Fruit fly (Drosophila melanogaster) whole organism, embryonic: ENCODE measurements around the gene CG43680.
A peak's percentile ranks its signal among the peaks of the same experiment; 100 is the strongest.

Experiments used
- ATbp ChIP-seq: fragments of 200-800 bp; sonication (Bioruptor generic); optimal IDR thresholded peaks from 2 replicates; lab custom pipeline; 2017; ENCODE audit warnings: missing biosample characterization, mild to moderate bottlenecking, missing genetic modification characterization, missing genetic modification reagents
- Antp ChIP-seq: fragments of 200-800 bp; sonication (Bioruptor generic); optimal IDR thresholded peaks from 3 replicates; lab custom pipeline; 2016; ENCODE audit warnings: missing biosample characterization, missing genetic modification characterization
- Blimp-1 ChIP-seq: fragments of 200-800 bp; sonication (Bioruptor generic); optimal IDR thresholded peaks from 3 replicates; lab custom pipeline; 2018; ENCODE audit warnings: missing biosample characterization, missing genetic modification characterization, mild to moderate bottlenecking, moderate library complexity, missing genetic modification reagents
- CG10979 ChIP-seq: fragments of 200-800 bp; sonication (Bioruptor generic); optimal IDR thresholded peaks from 2 replicates; lab custom pipeline; 2018; ENCODE audit warnings: missing biosample characterization, mild to moderate bottlenecking, missing genetic modification characterization, moderate library complexity
- CG11456 ChIP-seq: fragments of 200-800 bp; sonication (Bioruptor generic); IDR thresholded peaks from 3 replicates; pipeline ENCODE4 v1.3.6; 2022; ENCODE audit warnings: missing biosample characterization, missing genetic modification characterization
- CG11723 ChIP-seq: fragments of 200-800 bp; sonication (Bioruptor generic); optimal IDR thresholded peaks from 2 replicates; lab custom pipeline; 2017; ENCODE audit warnings: missing biosample characterization, mild to moderate bottlenecking, missing genetic modification characterization
- CG13424 ChIP-seq: fragments of 200-800 bp; sonication (Bioruptor generic); optimal IDR thresholded peaks from 2 replicates; lab custom pipeline; 2019; ENCODE audit warnings: missing biosample characterization, mild to moderate bottlenecking, missing genetic modification characterization, moderate library complexity
- CG15514 ChIP-seq: fragments of 200-800 bp; sonication (Bioruptor generic); optimal IDR thresholded peaks from 3 replicates; lab custom pipeline; 2017; ENCODE audit warnings: missing biosample characterization, missing genetic modification characterization, mild to moderate bottlenecking, moderate library complexity, missing genetic modification reagents
- CG16779 ChIP-seq: fragments of 200-800 bp; sonication (Bioruptor generic); IDR thresholded peaks from 2 replicates; pipeline ENCODE4 v1.3.6; 2022; ENCODE audit warnings: missing biosample characterization, missing genetic modification characterization
- CG17328 ChIP-seq: fragments of 200-800 bp; sonication (Bioruptor generic); IDR thresholded peaks from 2 replicates; pipeline ENCODE4 v1.3.6; 2022; ENCODE audit warnings: missing biosample characterization, missing genetic modification characterization
- CG2129 ChIP-seq: fragments of 200-800 bp; sonication (Bioruptor generic); IDR thresholded peaks from 2 replicates; pipeline ENCODE4 v1.3.6; 2022; ENCODE audit warnings: missing biosample characterization, missing genetic modification characterization; ENCODE audit not compliant: partially characterized antibody
- CG2199 ChIP-seq: fragments of 200-800 bp; sonication (Bioruptor generic); IDR thresholded peaks from 3 replicates; pipeline ENCODE4 v1.3.6; 2022; ENCODE audit warnings: missing biosample characterization, missing genetic modification characterization
- CG2678 ChIP-seq: fragments of 200-800 bp; sonication (Bioruptor generic); optimal IDR thresholded peaks from 3 replicates; lab custom pipeline; 2019; ENCODE audit warnings: missing biosample characterization, mild to moderate bottlenecking, missing genetic modification characterization, moderate library complexity
- CG32772 ChIP-seq: fragments of 200-800 bp; sonication (Bioruptor generic); IDR thresholded peaks from 2 replicates; pipeline ENCODE4 v1.3.6; 2022; ENCODE audit warnings: missing biosample characterization, missing genetic modification characterization
- CG4820 ChIP-seq: fragments of 200-800 bp; sonication (Bioruptor generic); optimal IDR thresholded peaks from 3 replicates; lab custom pipeline; 2016; ENCODE audit warnings: missing biosample characterization, missing genetic modification characterization
- CTCF ChIP-seq: fragments of 200-800 bp; sonication (Bioruptor generic); optimal IDR thresholded peaks from 2 replicates; lab custom pipeline; 2017; ENCODE audit warnings: missing biosample characterization, mild to moderate bottlenecking, missing genetic modification characterization, moderate library complexity
- Dad ChIP-seq: fragments of 200-800 bp; sonication (Bioruptor generic); optimal IDR thresholded peaks from 3 replicates; lab custom pipeline; 2016; ENCODE audit warnings: missing biosample characterization, missing genetic modification characterization
- H15 ChIP-seq: fragments of 200-800 bp; sonication (Bioruptor generic); IDR thresholded peaks from 3 replicates; pipeline ENCODE4 v1.3.6; 2022; ENCODE audit warnings: missing biosample characterization, missing genetic modification characterization
- HHEX ChIP-seq: fragments of 200-800 bp; sonication (Bioruptor generic); optimal IDR thresholded peaks from 3 replicates; lab custom pipeline; 2017; ENCODE audit warnings: missing biosample characterization, mild to moderate bottlenecking, missing genetic modification characterization, missing genetic modification reagents
- Hey ChIP-seq: fragments of 200-800 bp; sonication (Bioruptor generic); optimal IDR thresholded peaks from 3 replicates; lab custom pipeline; 2018; ENCODE audit warnings: missing biosample characterization, mild to moderate bottlenecking, missing genetic modification characterization
- Lim3 ChIP-seq: fragments of 200-800 bp; sonication (Bioruptor generic); IDR thresholded peaks from 2 replicates; pipeline ENCODE4 v1.3.6; 2022; ENCODE audit warnings: missing biosample characterization, missing genetic modification characterization
- NC2β ChIP-seq: fragments of 200-800 bp; sonication (Bioruptor generic); optimal IDR thresholded peaks from 2 replicates; lab custom pipeline; 2016; ENCODE audit warnings: missing biosample characterization, missing genetic modification characterization
- Nf-YB ChIP-seq: fragments of 200-800 bp; sonication (Bioruptor generic); optimal IDR thresholded peaks from 3 replicates; lab custom pipeline; 2019; ENCODE audit warnings: missing biosample characterization, mild to moderate bottlenecking, missing genetic modification characterization, moderate library complexity
- Sox102F ChIP-seq: fragments of 200-800 bp; sonication (Bioruptor generic); optimal IDR thresholded peaks from 2 replicates; lab custom pipeline; 2018; ENCODE audit warnings: missing biosample characterization, mild to moderate bottlenecking, missing genetic modification characterization, moderate library complexity
- Spps ChIP-seq: fragments of 200-800 bp; sonication (Bioruptor generic); optimal IDR thresholded peaks from 2 replicates; lab custom pipeline; 2018; ENCODE audit warnings: missing biosample characterization, mild to moderate bottlenecking, missing genetic modification characterization
- ac ChIP-seq: fragments of 200-800 bp; sonication (Bioruptor generic); optimal IDR thresholded peaks from 3 replicates; lab custom pipeline; 2017; ENCODE audit warnings: missing biosample characterization, mild to moderate bottlenecking, missing genetic modification characterization
- bsh ChIP-seq, 2 experiments: fragments of 200-800 bp; sonication (Bioruptor generic); optimal IDR thresholded peaks; 2 replicates each; lab custom pipeline; 2017 to 2018; ENCODE audit warnings: mild to moderate bottlenecking in 2 of 2, missing biosample characterization in 2 of 2, missing genetic modification characterization in 2 of 2, moderate library complexity in 1 of 2
- corto ChIP-seq: fragments of 200-800 bp; sonication (Bioruptor generic); optimal IDR thresholded peaks from 2 replicates; lab custom pipeline; 2016; ENCODE audit warnings: missing biosample characterization, mild to moderate bottlenecking, missing genetic modification characterization, moderate library complexity
- dan ChIP-seq: fragments of 200-800 bp; sonication (Bioruptor generic); IDR thresholded peaks from 2 replicates; pipeline ENCODE4 v1.3.6; 2022; ENCODE audit warnings: missing biosample characterization, missing genetic modification characterization
- dmrt99B ChIP-seq: fragments of 200-800 bp; sonication (Bioruptor generic); optimal IDR thresholded peaks from 2 replicates; lab custom pipeline; 2018; ENCODE audit warnings: missing biosample characterization, mild to moderate bottlenecking, missing genetic modification characterization, moderate library complexity
- en ChIP-seq: fragments of 200-800 bp; sonication (Bioruptor generic); optimal IDR thresholded peaks from 2 replicates; lab custom pipeline; 2016; ENCODE audit warnings: missing biosample characterization, missing genetic modification characterization
- eve ChIP-seq, 2 experiments: fragments of >200 bp; optimal IDR thresholded peaks; 2 replicates each; lab custom pipeline; 2017; ENCODE audit warnings: missing biosample characterization in 2 of 2, missing genetic modification characterization in 2 of 2
- gcm ChIP-seq: fragments of 200-800 bp; sonication (Bioruptor generic); optimal IDR thresholded peaks from 2 replicates; lab custom pipeline; 2019; ENCODE audit warnings: missing biosample characterization, mild to moderate bottlenecking, missing genetic modification characterization, moderate library complexity
- gcm2 ChIP-seq: fragments of 200-800 bp; sonication (Bioruptor generic); optimal IDR thresholded peaks from 2 replicates; lab custom pipeline; 2016; ENCODE audit warnings: missing biosample characterization, missing genetic modification characterization
- hb ChIP-seq: fragments of 200-800 bp; sonication (Bioruptor generic); IDR thresholded peaks from 3 replicates; pipeline ENCODE4 v1.3.6; 2022; ENCODE audit warnings: missing biosample characterization, missing genetic modification characterization; ENCODE audit not compliant: partially characterized antibody
- mld ChIP-seq: fragments of 200-800 bp; sonication (Bioruptor generic); IDR thresholded peaks from 3 replicates; pipeline ENCODE4 v1.3.6; 2022; ENCODE audit warnings: missing biosample characterization, missing genetic modification characterization; ENCODE audit not compliant: partially characterized antibody
- otp ChIP-seq: fragments of 200-800 bp; sonication (Bioruptor generic); IDR thresholded peaks from 3 replicates; pipeline ENCODE4, ENCODE4 v1.3.6; 2022; ENCODE audit warnings: missing biosample characterization, missing genetic modification characterization
- phol ChIP-seq: fragments of 200-800 bp; sonication (Bioruptor generic); optimal IDR thresholded peaks from 3 replicates; lab custom pipeline; 2018; ENCODE audit warnings: missing biosample characterization, mild to moderate bottlenecking, missing genetic modification characterization, moderate library complexity
- pzg ChIP-seq: fragments of 200-800 bp; sonication (Bioruptor generic); optimal IDR thresholded peaks from 3 replicates; lab custom pipeline; 2018; ENCODE audit warnings: missing biosample characterization, mild to moderate bottlenecking, missing genetic modification characterization, moderate library complexity
- sens ChIP-seq: fragments of 200-800 bp; sonication (Bioruptor generic); peaks from one replicate; lab custom pipeline; 2016; ENCODE audit warnings: missing biosample characterization, missing genetic modification characterization
- sob ChIP-seq: fragments of 200-800 bp; sonication (Bioruptor generic); IDR thresholded peaks from 2 replicates; pipeline ENCODE4 v1.3.6; 2022; ENCODE audit warnings: missing biosample characterization, missing genetic modification characterization
- ssp ChIP-seq: fragments of 200-800 bp; sonication (Bioruptor generic); IDR thresholded peaks from 2 replicates; pipeline ENCODE4 v1.3.6; 2022; ENCODE audit warnings: missing biosample characterization, missing genetic modification characterization
- stc ChIP-seq: fragments of 200-800 bp; sonication (Bioruptor generic); IDR thresholded peaks from 2 replicates; pipeline ENCODE4 v1.3.6; 2022; ENCODE audit warnings: missing biosample characterization, missing genetic modification characterization
- tap ChIP-seq: fragments of 200-800 bp; optimal IDR thresholded peaks from 3 replicates; lab custom pipeline; 2019; ENCODE audit warnings: missing biosample characterization, mild to moderate bottlenecking, missing genetic modification characterization, moderate library complexity
- tll ChIP-seq, 2 experiments: fragments of 200-800 bp in 1 of 2; fragments of >200 bp in 1 of 2; sonication (Bioruptor generic) in 1 of 2; optimal IDR thresholded peaks; 2 replicates each; lab custom pipeline; 2017 to 2019; ENCODE audit warnings: missing biosample characterization in 2 of 2, missing genetic modification characterization in 2 of 2, mild to moderate bottlenecking in 1 of 2, moderate library complexity in 1 of 2
- unc-4 ChIP-seq: fragments of 200-800 bp; sonication (Bioruptor generic); IDR thresholded peaks from 2 replicates; pipeline ENCODE4 v1.3.6; 2022; ENCODE audit warnings: missing biosample characterization, missing genetic modification characterization; ENCODE audit not compliant: partially characterized antibody

Gene CG43680

DNA sequence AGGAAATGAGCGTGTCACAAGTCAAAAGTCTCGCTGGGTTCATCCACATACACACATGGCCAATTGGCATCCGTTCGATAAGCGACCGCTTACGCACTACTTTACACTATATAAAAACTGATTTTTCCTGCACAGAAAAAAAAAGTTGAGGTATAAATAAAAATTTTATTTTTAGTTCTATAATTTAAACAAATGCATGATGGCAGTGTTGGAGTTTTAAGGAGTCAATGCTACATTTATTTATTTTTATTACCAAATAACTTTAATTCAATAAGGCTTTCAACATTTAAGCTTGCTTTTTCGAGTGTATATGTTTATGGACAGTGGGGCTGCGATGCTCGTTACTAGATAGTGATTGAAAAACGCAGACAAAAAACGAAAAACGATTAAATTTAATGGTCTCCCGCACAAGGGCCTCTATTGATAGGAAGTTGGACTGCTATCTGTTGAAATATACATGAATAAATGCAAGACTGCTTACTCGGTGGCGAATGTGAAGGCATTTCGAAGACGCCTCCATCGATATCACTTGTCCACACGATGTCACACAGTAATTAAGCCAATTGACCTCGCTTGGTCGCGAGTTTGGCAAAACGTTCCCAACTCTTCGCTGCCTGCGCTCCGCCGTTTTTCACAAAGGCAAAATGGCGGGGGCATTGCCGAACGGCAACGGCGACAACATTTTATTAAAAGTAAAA lies 41.4 kb downstream of the CG43680 start (continued):
- TF ChIP-seq gcm2 (no peak), Lim3 (GFP tag; lab: Robert Waterston, UW) (0 out of 2 replicates have a peak, but pooled peaks have one; percentile 63), Antp (GFP tag; lab: Kevin White, UChicago) (no peak), CG11723 (GFP tag; lab: Kevin White, UChicago) (peak; percentile 51), phol (peak; percentile 85), Hey (tag; lab: Kevin White, UChicago) (no peak), Dad (GFP tag; lab: Kevin White, UChicago) (no peak), dan (no peak)

DNA sequence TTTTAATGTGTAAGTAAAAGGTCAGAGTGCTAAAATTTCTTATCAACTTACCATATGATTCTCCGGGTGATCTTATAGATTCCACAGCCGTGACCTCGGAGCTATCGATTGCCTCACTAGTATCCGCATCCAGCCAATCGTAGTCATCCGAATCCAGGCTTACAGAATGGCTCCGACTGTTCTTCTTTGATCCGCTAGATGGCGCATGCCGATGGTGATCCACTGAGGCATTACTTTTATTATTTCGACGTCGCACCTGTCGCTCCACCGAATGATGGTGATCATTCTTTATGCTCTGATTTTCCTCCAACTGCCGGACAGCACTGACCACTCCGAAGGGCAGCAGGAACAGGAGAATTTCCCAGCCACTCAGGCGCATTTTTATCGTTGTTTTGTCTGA lies 42.0 kb downstream of the CG43680 start:
- no peak for TF ChIP-seq CG2129 (GFP tag; lab: Robert Waterston, UW)
- no peak for TF ChIP-seq pzg
- TF ChIP-seq ac (GFP tag; lab: Kevin White, UChicago) = no peak
- TF ChIP-seq otp (GFP tag; lab: Robert Waterston, UW) = no peak
- no peak for TF ChIP-seq mld (GFP tag; lab: Robert Waterston, UW)
- no peak for TF ChIP-seq CG4820
- 0 out of 3 replicates have a peak, but pooled peaks have one; percentile 37 for TF ChIP-seq CG2199 (GFP tag; lab: Robert Waterston, UW)
- peak; percentile 80 for TF ChIP-seq CTCF (GFP tag; lab: Kevin White, UChicago)
- TF ChIP-seq Spps (tag; lab: Kevin White, UChicago) = no peak
- TF ChIP-seq tap = no peak
- TF ChIP-seq Nf-YB (GFP tag; lab: Kevin White, UChicago) = no peak
- peak; percentile 48 for TF ChIP-seq CG10979 (tag; lab: Kevin White, UChicago)
- 0 out of 3 replicates have a peak, but pooled peaks have one; percentile 40 for TF ChIP-seq hb

DNA sequence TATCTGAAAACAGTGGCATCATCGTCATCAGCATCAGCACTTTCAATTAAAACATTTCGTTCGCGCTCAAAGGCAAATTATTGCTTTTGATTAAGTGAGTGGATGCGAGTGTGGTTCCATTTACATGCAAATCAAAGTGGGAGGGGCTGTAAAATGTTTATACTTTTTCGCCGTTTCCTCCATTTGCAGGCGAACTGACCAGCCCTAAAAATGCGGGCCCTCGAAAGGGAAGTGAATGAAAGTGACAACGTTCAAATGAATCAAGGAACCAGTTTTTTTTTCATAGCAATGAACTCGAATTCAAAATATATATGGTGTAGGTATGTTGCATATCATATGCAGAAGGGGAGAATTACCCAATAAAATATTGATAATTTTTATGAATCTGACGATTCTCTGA lies 42.5 kb downstream of the CG43680 start:
- peak; percentile 16 for TF ChIP-seq CG15514 (GFP tag; lab: Kevin White, UChicago)
- peak; percentile 17; the same call in 2 of the 3 replicates for TF ChIP-seq CG2199 (GFP tag; lab: Robert Waterston, UW)
- TF ChIP-seq Blimp-1 = peak; percentile 81
- TF ChIP-seq gcm (GFP tag; lab: Kevin White, UChicago) = peak; percentile 66
- TF ChIP-seq CG17328 = no peak
- peak in 1 of 2 experiments; percentile 20 for TF ChIP-seq eve (GFP tag; optimal IDR thresholded peaks at IDR 0.05; lab: Kevin White, UChicago)
- no peak for TF ChIP-seq stc (GFP tag; lab: Robert Waterston, UW)

DNA sequence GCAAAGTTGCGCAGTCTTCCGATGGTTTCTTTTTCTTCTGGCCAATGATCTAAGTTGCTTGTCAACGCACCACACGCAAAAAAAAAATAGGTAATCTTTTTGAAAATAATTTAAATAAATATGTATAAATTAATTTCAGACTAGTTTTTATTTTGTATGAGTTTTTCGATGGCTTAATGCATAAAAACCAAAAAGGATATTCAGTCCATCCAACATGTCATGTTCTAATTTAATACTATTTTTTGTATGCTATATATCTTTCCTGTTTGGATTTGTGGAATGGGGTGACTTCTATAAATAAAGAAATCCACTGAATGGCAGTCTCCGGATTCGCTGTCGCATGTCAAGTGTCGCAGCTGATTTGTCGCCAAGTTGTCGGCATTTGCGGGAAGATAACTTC lies 43.5 kb downstream of the CG43680 start:
- TF ChIP-seq CG2678 (tag; lab: Kevin White, UChicago) = peak; percentile 27
- TF ChIP-seq CG32772 (GFP tag; lab: Robert Waterston, UW) = peak; percentile 9; the same call in 1 of the 2 replicates
- TF ChIP-seq CG13424 (tag; lab: Kevin White, UChicago) = peak; percentile 11
- no peak for TF ChIP-seq en
- no peak for TF ChIP-seq CG16779
- TF ChIP-seq HHEX (GFP tag; lab: Kevin White, UChicago) = no peak
- no peak for TF ChIP-seq stc (GFP tag; lab: Robert Waterston, UW)
- TF ChIP-seq tll (GFP tag; optimal IDR thresholded peaks at IDR 0.05; lab: Kevin White, UChicago) = no peak
- TF ChIP-seq ssp (GFP tag; lab: Robert Waterston, UW) = no peak
- peak in 1 of 2 experiments; percentile 0 for TF ChIP-seq bsh (GFP tag; optimal IDR thresholded peaks at IDR 0.05; lab: Kevin White, UChicago)
- no peak for TF ChIP-seq H15 (GFP tag; lab: Robert Waterston, UW)
- TF ChIP-seq CG2199 (GFP tag; lab: Robert Waterston, UW) = no peak
- TF ChIP-seq corto = no peak
- no peak for TF ChIP-seq NC2β (GFP tag; lab: Kevin White, UChicago)
- TF ChIP-seq sob (GFP tag; lab: Robert Waterston, UW) = 0 out of 2 replicates have a peak, but pooled peaks have one; percentile 18
- no peak for TF ChIP-seq CG11456 (GFP tag; lab: Robert Waterston, UW)
- peak; percentile 19 for TF ChIP-seq dmrt99B (tag; lab: Kevin White, UChicago)
- TF ChIP-seq sens = peak; percentile 61
- TF ChIP-seq ATbp (GFP tag; lab: Kevin White, UChicago) = no peak
- TF ChIP-seq Sox102F (GFP tag; lab: Kevin White, UChicago) = peak; percentile 56
- no peak for TF ChIP-seq unc-4 (GFP tag; lab: Robert Waterston, UW)
